Fruit fly (Drosophila melanogaster) whole organism, embryonic: ENCODE measurements around the gene CG13930.

Source experiments
- Atf3 ChIP-seq: fragments of 200-800 bp; sonication (Bioruptor generic); optimal IDR thresholded peaks from 3 replicates; lab custom pipeline; 2016; ENCODE audit warnings: missing biosample characterization, missing genetic modification characterization
- B-H2 ChIP-seq: fragments of 200-800 bp; sonication (Bioruptor generic); optimal IDR thresholded peaks from 2 replicates; lab custom pipeline; 2018; ENCODE audit warnings: missing biosample characterization, mild to moderate bottlenecking, missing genetic modification characterization
- CG11398 ChIP-seq: fragments of 200-800 bp; sonication (Bioruptor generic); optimal IDR thresholded peaks from 2 replicates; lab custom pipeline; 2016; ENCODE audit warnings: missing biosample characterization, missing genetic modification characterization
- CG12155 ChIP-seq: fragments of 200-800 bp; sonication (Bioruptor generic); optimal IDR thresholded peaks from 3 replicates; lab custom pipeline; 2016; ENCODE audit warnings: missing biosample characterization, missing genetic modification characterization
- CG15269 ChIP-seq: fragments of 200-800 bp; sonication (Bioruptor generic); optimal IDR thresholded peaks from 2 replicates; lab custom pipeline; 2018; ENCODE audit warnings: missing biosample characterization, mild to moderate bottlenecking, missing genetic modification characterization, moderate library complexity
- CG2202 ChIP-seq: fragments of 200-800 bp; sonication (Bioruptor generic); optimal IDR thresholded peaks from 2 replicates; lab custom pipeline; 2018; ENCODE audit warnings: missing biosample characterization, mild to moderate bottlenecking, missing genetic modification characterization
- CG33213 ChIP-seq: fragments of 200-800 bp; sonication (Bioruptor generic); optimal IDR thresholded peaks from 3 replicates; lab custom pipeline; 2016; ENCODE audit warnings: missing biosample characterization, missing genetic modification characterization
- CG4730 ChIP-seq: fragments of 200-800 bp; sonication (Bioruptor generic); IDR thresholded peaks from 2 replicates; pipeline ENCODE4 v1.3.6; 2022; ENCODE audit warnings: missing biosample characterization, missing genetic modification characterization
- CG6272 ChIP-seq: fragments of 200-800 bp; sonication (Bioruptor generic); IDR thresholded peaks from 2 replicates; pipeline ENCODE4 v1.3.6; 2022; ENCODE audit warnings: missing biosample characterization, missing genetic modification characterization
- CG7928 ChIP-seq: fragments of 200-800 bp; sonication (Bioruptor generic); optimal IDR thresholded peaks from 2 replicates; lab custom pipeline; 2017; ENCODE audit warnings: missing biosample characterization, mild to moderate bottlenecking, missing genetic modification characterization
- CG8924 ChIP-seq: fragments of 200-800 bp; optimal IDR thresholded peaks from 3 replicates; lab custom pipeline; 2019; ENCODE audit warnings: missing biosample characterization, mild to moderate bottlenecking, missing genetic modification characterization, moderate library complexity
- CHES-1-like ChIP-seq: fragments of 200-800 bp; sonication (Bioruptor generic); optimal IDR thresholded peaks from 2 replicates; lab custom pipeline; 2016; ENCODE audit warnings: missing biosample characterization, missing genetic modification characterization
- Ets97D ChIP-seq: fragments of 200-800 bp; sonication (Bioruptor generic); optimal IDR thresholded peaks from 3 replicates; lab custom pipeline; 2016; ENCODE audit warnings: missing biosample characterization, missing genetic modification characterization
- Fer1 ChIP-seq: fragments of 200-800 bp; sonication (Bioruptor generic); optimal IDR thresholded peaks from 2 replicates; lab custom pipeline; 2017; ENCODE audit warnings: missing biosample characterization, mild to moderate bottlenecking, missing genetic modification characterization
- HLH4C ChIP-seq: fragments of 200-800 bp; sonication (Bioruptor generic); IDR thresholded peaks from 3 replicates; pipeline ENCODE4 v1.3.6; 2022; ENCODE audit warnings: missing biosample characterization, missing genetic modification characterization; ENCODE audit not compliant: partially characterized antibody
- Hand ChIP-seq: fragments of 200-800 bp; sonication (Bioruptor generic); optimal IDR thresholded peaks from 2 replicates; lab custom pipeline; 2017; ENCODE audit warnings: mild to moderate bottlenecking, missing biosample characterization, missing genetic modification reagents, missing genetic modification characterization
- Hey ChIP-seq: fragments of 200-800 bp; sonication (Bioruptor generic); optimal IDR thresholded peaks from 3 replicates; lab custom pipeline; 2018; ENCODE audit warnings: missing biosample characterization, mild to moderate bottlenecking, missing genetic modification characterization
- Lhr ChIP-seq: fragments of 200-800 bp; sonication (Bioruptor generic); optimal IDR thresholded peaks from 3 replicates; lab custom pipeline; 2017; ENCODE audit warnings: mild to moderate bottlenecking, missing biosample characterization, missing genetic modification reagents, missing genetic modification characterization
- Rfx ChIP-seq: fragments of 200-800 bp; sonication (Bioruptor generic); IDR thresholded peaks from 2 replicates; pipeline ENCODE4 v1.3.6; 2022; ENCODE audit warnings: missing biosample characterization, missing genetic modification characterization
- Sox100B ChIP-seq: fragments of 200-800 bp; sonication (Bioruptor generic); optimal IDR thresholded peaks from 3 replicates; lab custom pipeline; 2018; ENCODE audit warnings: missing biosample characterization, mild to moderate bottlenecking, missing genetic modification characterization
- Tbp ChIP-seq: fragments of >200 bp; optimal IDR thresholded peaks from 2 replicates; lab custom pipeline; 2018; ENCODE audit warnings: missing biosample characterization, missing genetic modification characterization
- ab ChIP-seq: fragments of 200-800 bp; sonication (Bioruptor generic); optimal IDR thresholded peaks from 2 replicates; lab custom pipeline; 2016; ENCODE audit warnings: missing biosample characterization, missing genetic modification characterization
- ara ChIP-seq: fragments of 200-800 bp; sonication (Bioruptor generic); IDR thresholded peaks from 2 replicates; pipeline ENCODE4 v1.3.6; 2022; ENCODE audit warnings: missing biosample characterization, missing genetic modification characterization
- bab2 ChIP-seq: fragments of 200-800 bp; sonication (Bioruptor generic); optimal IDR thresholded peaks from 2 replicates; lab custom pipeline; 2016; ENCODE audit warnings: missing biosample characterization, missing genetic modification characterization
- bcd ChIP-seq: fragments of 200-800 bp; sonication (Bioruptor generic); optimal IDR thresholded peaks from 2 replicates; lab custom pipeline; 2017; ENCODE audit warnings: missing biosample characterization, mild to moderate bottlenecking, missing genetic modification characterization
- bsh ChIP-seq, 2 experiments: fragments of 200-800 bp; sonication (Bioruptor generic); optimal IDR thresholded peaks; 2 replicates each; lab custom pipeline; 2017 to 2018; ENCODE audit warnings: mild to moderate bottlenecking in 2 of 2, missing biosample characterization in 2 of 2, missing genetic modification characterization in 2 of 2, moderate library complexity in 1 of 2
- chif ChIP-seq, 2 experiments: fragments of 200-800 bp; sonication (Bioruptor generic); optimal IDR thresholded peaks; 3 replicates each; lab custom pipeline; 2016; ENCODE audit warnings: missing biosample characterization in 2 of 2, missing genetic modification characterization in 2 of 2
- dysf ChIP-seq: fragments of 200-800 bp; sonication (Bioruptor generic); IDR thresholded peaks from 3 replicates; pipeline ENCODE4 v1.3.6; 2022; ENCODE audit warnings: missing biosample characterization, missing genetic modification characterization
- ewg ChIP-seq: fragments of 200-800 bp; sonication (Bioruptor generic); optimal IDR thresholded peaks from 3 replicates; lab custom pipeline; 2017; ENCODE audit warnings: mild to moderate bottlenecking, missing biosample characterization, missing genetic modification reagents, missing genetic modification characterization
- fd3F ChIP-seq: fragments of 200-800 bp; sonication (Bioruptor generic); optimal IDR thresholded peaks from 2 replicates; lab custom pipeline; 2018; ENCODE audit warnings: missing biosample characterization, mild to moderate bottlenecking, missing genetic modification characterization, moderate library complexity
- fd96Cb ChIP-seq: fragments of 200-800 bp; sonication (Bioruptor generic); optimal IDR thresholded peaks from 2 replicates; lab custom pipeline; 2018; ENCODE audit warnings: missing biosample characterization, mild to moderate bottlenecking, missing genetic modification characterization, moderate library complexity
- fru ChIP-seq: fragments of >200 bp; optimal IDR thresholded peaks from 2 replicates; lab custom pipeline; 2017
- gce ChIP-seq: fragments of 200-800 bp; sonication (Bioruptor generic); IDR thresholded peaks from 3 replicates; pipeline ENCODE4 v1.3.6; 2022; ENCODE audit warnings: missing biosample characterization, missing genetic modification characterization
- gcm2 ChIP-seq: fragments of 200-800 bp; sonication (Bioruptor generic); optimal IDR thresholded peaks from 2 replicates; lab custom pipeline; 2016; ENCODE audit warnings: missing biosample characterization, missing genetic modification characterization
- jigr1 ChIP-seq: fragments of 200-800 bp; sonication (Bioruptor generic); IDR thresholded peaks from 3 replicates; pipeline ENCODE4 v1.3.6; 2022; ENCODE audit warnings: missing biosample characterization, missing genetic modification characterization
- jing ChIP-seq: fragments of 200-800 bp; sonication (Bioruptor generic); optimal IDR thresholded peaks from 2 replicates; lab custom pipeline; 2018; ENCODE audit warnings: missing biosample characterization, mild to moderate bottlenecking, missing genetic modification characterization
- lbe ChIP-seq: fragments of 200-800 bp; sonication (Bioruptor generic); optimal IDR thresholded peaks from 2 replicates; lab custom pipeline; 2016; ENCODE audit warnings: missing biosample characterization, mild to moderate bottlenecking, missing genetic modification characterization
- lov ChIP-seq, 2 experiments: fragments of 200-800 bp in 1 of 2; fragments of >200 bp in 1 of 2; sonication (Bioruptor generic) in 1 of 2; IDR thresholded peaks in 1 of 2; optimal IDR thresholded peaks in 1 of 2; 2 replicates in 1 of 2; 3 replicates in 1 of 2; pipeline versions ENCODE4 v1.3.6 to Lab custom; 2017 to 2022; ENCODE audit warnings: missing biosample characterization in 1 of 2, missing genetic modification characterization in 1 of 2
- mirr ChIP-seq: fragments of 200-800 bp; sonication (Bioruptor generic); optimal IDR thresholded peaks from 3 replicates; lab custom pipeline; 2018; ENCODE audit warnings: missing biosample characterization, mild to moderate bottlenecking, missing genetic modification characterization
- mld ChIP-seq: fragments of 200-800 bp; sonication (Bioruptor generic); IDR thresholded peaks from 3 replicates; pipeline ENCODE4 v1.3.6; 2022; ENCODE audit warnings: missing biosample characterization, missing genetic modification characterization; ENCODE audit not compliant: partially characterized antibody
- nerfin-2 ChIP-seq: fragments of 200-800 bp; sonication (Bioruptor generic); IDR thresholded peaks from 2 replicates; pipeline ENCODE4 v1.3.6; 2022; ENCODE audit warnings: missing biosample characterization, missing genetic modification characterization; ENCODE audit not compliant: partially characterized antibody
- nmo ChIP-seq: fragments of 200-800 bp; sonication (Bioruptor generic); optimal IDR thresholded peaks from 2 replicates; lab custom pipeline; 2018; ENCODE audit warnings: missing biosample characterization, mild to moderate bottlenecking, missing genetic modification characterization, moderate library complexity
- nom ChIP-seq: fragments of 200-800 bp; sonication (Bioruptor generic); optimal IDR thresholded peaks from 2 replicates; lab custom pipeline; 2017; ENCODE audit warnings: missing biosample characterization, missing genetic modification characterization, mild to moderate bottlenecking, moderate library complexity, missing genetic modification reagents
- row ChIP-seq: fragments of 200-800 bp; sonication (Bioruptor generic); IDR thresholded peaks from 3 replicates; pipeline ENCODE4 v1.3.6; 2022; ENCODE audit warnings: missing biosample characterization, missing genetic modification characterization
- seq ChIP-seq: fragments of 200-800 bp; sonication (Bioruptor generic); IDR thresholded peaks from 2 replicates; pipeline ENCODE4 v1.3.6; 2022; ENCODE audit warnings: missing biosample characterization, missing genetic modification characterization
- sna ChIP-seq: fragments of 200-800 bp; sonication (Bioruptor generic); IDR thresholded peaks from 2 replicates; pipeline ENCODE4 v1.3.6; 2022; ENCODE audit warnings: missing biosample characterization, missing genetic modification characterization; ENCODE audit not compliant: partially characterized antibody
- so ChIP-seq: fragments of 200-800 bp; sonication (Bioruptor generic); IDR thresholded peaks from 3 replicates; pipeline ENCODE4 v1.3.6; 2022; ENCODE audit warnings: missing biosample characterization, missing genetic modification characterization
- sob ChIP-seq: fragments of 200-800 bp; sonication (Bioruptor generic); IDR thresholded peaks from 2 replicates; pipeline ENCODE4 v1.3.6; 2022; ENCODE audit warnings: missing biosample characterization, missing genetic modification characterization
- wor ChIP-seq: fragments of 200-800 bp; sonication (Bioruptor generic); IDR thresholded peaks from 2 replicates; pipeline ENCODE4 v1.3.6; 2022; ENCODE audit warnings: missing biosample characterization, missing genetic modification characterization
- yki ChIP-seq: fragments of >200 bp; optimal IDR thresholded peaks from 3 replicates; lab custom pipeline; 2018

The CG13930 gene

DNA sequence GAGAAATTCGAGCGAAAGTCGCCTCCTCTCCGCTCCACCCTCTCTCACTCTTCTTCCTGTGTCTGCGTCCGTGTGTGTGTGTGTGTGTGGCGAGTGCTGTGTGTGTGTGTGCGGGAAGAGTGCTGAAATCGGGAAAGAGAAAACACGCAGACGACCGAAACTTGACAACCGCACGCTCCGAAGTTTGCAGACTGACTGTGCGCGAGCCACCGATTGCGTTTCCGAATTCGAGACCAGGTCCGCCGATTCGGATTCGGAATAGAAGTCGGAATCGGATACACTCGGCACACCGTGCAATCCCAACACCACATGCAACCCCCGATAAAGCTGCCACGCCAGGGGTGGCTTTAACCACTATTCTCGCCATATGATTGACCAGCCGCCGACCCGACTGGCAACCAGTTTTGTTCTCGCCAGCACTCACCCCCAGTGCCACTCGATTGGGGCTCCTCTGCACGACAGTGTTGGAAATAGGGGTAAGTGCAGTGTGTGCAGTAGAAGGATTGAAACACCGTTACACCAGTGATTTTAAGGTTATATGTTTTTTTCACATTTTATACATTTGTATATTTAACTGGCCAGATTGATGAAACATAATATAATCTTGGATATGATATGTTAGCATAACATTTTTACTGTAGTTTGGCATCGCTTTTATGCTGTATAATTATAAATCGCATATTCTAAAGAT lies 44.2 kb downstream of the CG13930 start, which contains the start of gene CG13928 (continued):
- TF ChIP-seq fd3F (GFP tag; lab: Kevin White, UChicago): no peak
- 0 out of 2 replicates have a peak, but pooled peaks have one; percentile 18 for TF ChIP-seq sna (GFP tag; lab: Robert Waterston, UW)
- TF ChIP-seq Rfx (GFP tag; lab: Robert Waterston, UW): no peak
- TF ChIP-seq CG33213 (GFP tag; lab: Kevin White, UChicago): no peak
- no peak for TF ChIP-seq CG2202 (tag; lab: Kevin White, UChicago)
- TF ChIP-seq Hand (GFP tag; lab: Kevin White, UChicago): no peak
- TF ChIP-seq HLH4C: no peak
- no peak for TF ChIP-seq lbe
- TF ChIP-seq gce: no peak
- TF ChIP-seq CG4730: no peak
- TF ChIP-seq chif (GFP tag; optimal IDR thresholded peaks at IDR 0.05; lab: Kevin White, UChicago): no peak
- no peak for TF ChIP-seq CG6272
- no peak for TF ChIP-seq jigr1 (GFP tag; lab: Robert Waterston, UW)
- TF ChIP-seq B-H2 (GFP tag; lab: Kevin White, UChicago): no peak
- TF ChIP-seq ewg (GFP tag; lab: Kevin White, UChicago): peak; percentile 89
- no peak for TF ChIP-seq ara
- TF ChIP-seq CG8924 (tag; lab: Kevin White, UChicago): no peak
- no peak for TF ChIP-seq CG7928 (GFP tag; lab: Kevin White, UChicago)
- no peak for TF ChIP-seq yki (lab: Kevin White, UChicago)
- no peak for TF ChIP-seq sob (GFP tag; lab: Robert Waterston, UW)
- TF ChIP-seq ab: no peak
- TF ChIP-seq lov (optimal IDR thresholded peaks at IDR 0.05; lab: Kevin White, UChicago): no peak
- no peak for TF ChIP-seq lov (GFP tag; IDR thresholded peaks at IDR 0.05; lab: Robert Waterston, UW)
- TF ChIP-seq CG15269 (tag; lab: Kevin White, UChicago): no peak
- TF ChIP-seq nerfin-2 (GFP tag; lab: Robert Waterston, UW): no peak
- TF ChIP-seq Atf3: no peak
- TF ChIP-seq bcd (GFP tag; lab: Kevin White, UChicago): peak; percentile 3
- peak; percentile 40 for TF ChIP-seq Fer1 (GFP tag; lab: Kevin White, UChicago)
- TF ChIP-seq Hey (tag; lab: Kevin White, UChicago): no peak
- no peak for TF ChIP-seq wor (GFP tag; lab: Robert Waterston, UW)
- no peak for TF ChIP-seq Lhr
- no peak for TF ChIP-seq nmo
- TF ChIP-seq CG12155 (GFP tag; lab: Kevin White, UChicago): peak; percentile 14
- no peak for TF ChIP-seq fru (lab: Kevin White, UChicago)
- no peak for TF ChIP-seq Sox100B (GFP tag; lab: Kevin White, UChicago)
- peak; percentile 23 for TF ChIP-seq nom (GFP tag; lab: Kevin White, UChicago)
- TF ChIP-seq bab2 (GFP tag; lab: Kevin White, UChicago): no peak
- TF ChIP-seq row: peak; percentile 62
- no peak for TF ChIP-seq mld
- TF ChIP-seq jing (GFP tag; lab: Kevin White, UChicago): no peak
- no peak for TF ChIP-seq bsh (GFP tag; optimal IDR thresholded peaks at IDR 0.05; lab: Kevin White, UChicago)
- 0 out of 3 replicates have a peak, but pooled peaks have one; percentile 30 for TF ChIP-seq so
- no peak for TF ChIP-seq gcm2
- TF ChIP-seq dysf (GFP tag; lab: Robert Waterston, UW): no peak
- TF ChIP-seq Tbp (GFP tag; lab: Kevin White, UChicago): no peak
- peak; percentile 75; the same call in 1 of the 2 replicates for TF ChIP-seq seq
- TF ChIP-seq Ets97D (GFP tag; lab: Kevin White, UChicago): no peak
- TF ChIP-seq CG11398: no peak
- TF ChIP-seq CHES-1-like (GFP tag; lab: Kevin White, UChicago): no peak
- TF ChIP-seq fd96Cb: no peak
- TF ChIP-seq mirr (GFP tag; lab: Kevin White, UChicago): no peak
